Worm (Caenorhabditis elegans): Measurements from ENCODE around the gene C09H10.9.

Gene C09H10.9

ce11 chrII:11094431-11094830 lies 9.8 kb upstream of the C09H10.9 start (continued):
- no peak for TF ChIP-seq zim-3 (tag; optimal IDR thresholded peaks at IDR 0.05)
- peak; percentile 56; the same call in 1 of the 2 replicates for TF ChIP-seq madf-6 (GFP tag; IDR thresholded peaks at IDR 0.05)
- no peak for TF ChIP-seq K12H6.12 (tag; optimal IDR thresholded peaks at IDR 0.05)
- TF ChIP-seq F33H1.4 (GFP tag; IDR thresholded peaks at IDR 0.05), result peak; percentile 65
- no peak for TF ChIP-seq gei-17 (GFP tag; optimal IDR thresholded peaks at IDR 0.05)
- no peak for TF ChIP-seq ceh-100 (GFP tag; IDR thresholded peaks at IDR 0.05)
- TF ChIP-seq hmg-1.2 (GFP tag; IDR thresholded peaks at IDR 0.05), result no peak
- TF ChIP-seq lin-40 (tag; optimal IDR thresholded peaks at IDR 0.05), result no peak
- TF ChIP-seq Y53F4B.3 (GFP tag; IDR thresholded peaks at IDR 0.05), result no peak
- TF ChIP-seq C06A6.2 (GFP tag; conservative IDR thresholded peaks at IDR 0.05), result no peak
- TF ChIP-seq somi-1 (GFP tag; optimal IDR thresholded peaks at IDR 0.05), result no peak
- TF ChIP-seq lin-35 (GFP tag; optimal IDR thresholded peaks at IDR 0.05), result no peak
- no peak for TF ChIP-seq ceh-58 (GFP tag; IDR thresholded peaks at IDR 0.05)
- no peak for TF ChIP-seq egl-18 (GFP tag; IDR thresholded peaks at IDR 0.05)
- TF ChIP-seq madf-3 (GFP tag; IDR thresholded peaks at IDR 0.05), result no peak
- no peak for TF ChIP-seq ccch-3 (GFP tag; optimal IDR thresholded peaks at IDR 0.05)
- no peak for TF ChIP-seq Y95B8A.8 (GFP tag; IDR thresholded peaks at IDR 0.05)
- no peak for TF ChIP-seq ceh-79 (tag; optimal IDR thresholded peaks at IDR 0.05)
- no peak for TF ChIP-seq athp-1 (tag; optimal IDR thresholded peaks at IDR 0.05)
- no peak for TF ChIP-seq B0261.1 (tag; optimal IDR thresholded peaks at IDR 0.05)
- TF ChIP-seq mxl-1 (tag; optimal IDR thresholded peaks at IDR 0.05), result no peak
- no peak for TF ChIP-seq nfya-2 (GFP tag; IDR thresholded peaks at IDR 0.05)
- no peak for TF ChIP-seq nhr-179 (tag; optimal IDR thresholded peaks at IDR 0.05)
- peak; percentile 39 for TF ChIP-seq xnd-1 (tag; optimal IDR thresholded peaks at IDR 0.05)
- no peak for TF ChIP-seq T26A5.8 (tag; optimal IDR thresholded peaks at IDR 0.05)
- TF ChIP-seq hsf-1 (GFP tag; IDR thresholded peaks at IDR 0.05), result no peak
- peak; percentile 14 for TF ChIP-seq efl-1 (GFP tag; optimal IDR thresholded peaks at IDR 0.05)
- TF ChIP-seq Y67H2A.10 (GFP tag; conservative IDR thresholded peaks at IDR 0.05), result no peak
- no peak for TF ChIP-seq attf-6 (GFP tag; IDR thresholded peaks at IDR 0.05)
- no peak for TF ChIP-seq hmg-20 (GFP tag; IDR thresholded peaks at IDR 0.05)
- no peak for TF ChIP-seq unc-130 (GFP tag; optimal IDR thresholded peaks at IDR 0.05)
- TF ChIP-seq hlh-12 (tag; optimal IDR thresholded peaks at IDR 0.05), result no peak

ce11 chrII:11096233-11096632 lies 8.0 kb upstream of the C09H10.9 start, which contains the start of gene nbs-1:
TSS of gene nbs-1 (minus strand) at chrII:11096478.
- TF ChIP-seq F39B2.1 (GFP tag; IDR thresholded peaks at IDR 0.05), result peak; percentile 67; the same call in 1 of the 2 replicates
- peak; percentile 51 for TF ChIP-seq hrde-1 (tag; optimal IDR thresholded peaks at IDR 0.05; ENCODE audit: borderline replicate concordance)
- TF ChIP-seq B0336.3 (GFP tag; IDR thresholded peaks at IDR 0.05), result peak; percentile 80
- peak; percentile 13 for TF ChIP-seq him-1 (tag; optimal IDR thresholded peaks at IDR 0.05)
- TF ChIP-seq efl-1 (GFP tag; optimal IDR thresholded peaks at IDR 0.05), result peak; percentile 6
- no peak for TF ChIP-seq F22D6.2 (tag; optimal IDR thresholded peaks at IDR 0.05)
- TF ChIP-seq pha-4 (tag; optimal IDR thresholded peaks at IDR 0.05), result no peak
- no peak for TF ChIP-seq attf-3 (GFP tag; conservative IDR thresholded peaks at IDR 0.05)
- no peak for TF ChIP-seq Y67H2A.10 (GFP tag; conservative IDR thresholded peaks at IDR 0.05)
- 0 out of 2 replicates have a peak, but pooled peaks have one; percentile 34 for TF ChIP-seq C17E4.6 (GFP tag; IDR thresholded peaks at IDR 0.05)
- TF ChIP-seq ztf-25 (GFP tag; IDR thresholded peaks at IDR 0.05), result no peak
- TF ChIP-seq mcd-1 (GFP tag; IDR thresholded peaks at IDR 0.05), result no peak
- peak; percentile 27 for TF ChIP-seq snpc-3.4 (tag; optimal IDR thresholded peaks at IDR 0.05)
- TF ChIP-seq mes-4 (tag; optimal IDR thresholded peaks at IDR 0.05), result no peak
- TF ChIP-seq Y56A3A.18 (GFP tag; IDR thresholded peaks at IDR 0.05), result 0 out of 2 replicates have a peak, but pooled peaks have one; percentile 9
- TF ChIP-seq chd-7 (tag; optimal IDR thresholded peaks at IDR 0.05), result peak; percentile 28
- peak; percentile 8 for TF ChIP-seq T26A5.8 (tag; optimal IDR thresholded peaks at IDR 0.05)
- TF ChIP-seq lin-54 (GFP tag; optimal IDR thresholded peaks at IDR 0.05), result peak; percentile 41
- no peak for TF ChIP-seq egl-44 (GFP tag; IDR thresholded peaks at IDR 0.05)
- peak; percentile 24; the same call in 1 of the 2 replicates for TF ChIP-seq ceh-100 (GFP tag; IDR thresholded peaks at IDR 0.05)
- no peak for TF ChIP-seq mxl-1 (tag; optimal IDR thresholded peaks at IDR 0.05)
- peak; percentile 12 for TF ChIP-seq athp-1 (tag; optimal IDR thresholded peaks at IDR 0.05)
- TF ChIP-seq nhr-80 (tag; optimal IDR thresholded peaks at IDR 0.05), result no peak
- TF ChIP-seq let-526 (GFP tag; IDR thresholded peaks at IDR 0.05), result no peak
